Fruit fly (Drosophila melanogaster) whole organism, prepupa: ENCODE results near the gene dl.

ENCODE experiments used
- Blimp-1 ChIP-seq: fragments of 200-800 bp; sonication (Bioruptor generic); optimal IDR thresholded peaks from 3 replicates; lab custom pipeline; 2017; ENCODE audit warnings: missing biosample characterization, missing genetic modification characterization, mild to moderate bottlenecking, moderate library complexity, missing genetic modification reagents
- CG10631 ChIP-seq: fragments of 200-800 bp; sonication (Bioruptor generic); optimal IDR thresholded peaks from 2 replicates; lab custom pipeline; 2016; ENCODE audit warnings: missing biosample characterization, missing genetic modification characterization
- CG11294 ChIP-seq: fragments of 200-800 bp; sonication (Bioruptor generic); IDR thresholded peaks from 2 replicates; pipeline ENCODE4 v1.3.6; 2022; ENCODE audit warnings: missing biosample characterization, missing genetic modification characterization
- CG11762 ChIP-seq: fragments of 200-800 bp; sonication (Bioruptor generic); optimal IDR thresholded peaks from 3 replicates; lab custom pipeline; 2016; ENCODE audit warnings: missing biosample characterization, missing genetic modification characterization; ENCODE audit not compliant: insufficient read depth
- CG11902 ChIP-seq: fragments of 200-800 bp; sonication (Bioruptor generic); optimal IDR thresholded peaks from 3 replicates; lab custom pipeline; 2016; ENCODE audit warnings: missing biosample characterization, missing genetic modification characterization
- CG16779 ChIP-seq: fragments of 200-800 bp; sonication (Bioruptor generic); optimal IDR thresholded peaks from 3 replicates; lab custom pipeline; 2017; ENCODE audit warnings: missing biosample characterization, mild to moderate bottlenecking, missing genetic modification characterization
- CG31627 ChIP-seq: fragments of 200-800 bp; sonication (Bioruptor generic); optimal IDR thresholded peaks from 3 replicates; lab custom pipeline; 2016; ENCODE audit warnings: missing biosample characterization, missing genetic modification characterization
- CG32006 ChIP-seq: fragments of 200-800 bp; sonication (Bioruptor generic); optimal IDR thresholded peaks from 3 replicates; lab custom pipeline; 2017; ENCODE audit warnings: missing biosample characterization, mild to moderate bottlenecking, missing genetic modification characterization
- CG34406 ChIP-seq: fragments of 200-800 bp; sonication (Bioruptor generic); optimal IDR thresholded peaks from 3 replicates; lab custom pipeline; 2016; ENCODE audit warnings: missing biosample characterization, missing genetic modification characterization
- CG3919 ChIP-seq: fragments of 200-800 bp; sonication (Bioruptor generic); optimal IDR thresholded peaks from 3 replicates; lab custom pipeline; 2016; ENCODE audit warnings: missing biosample characterization, missing genetic modification characterization
- CG4318 ChIP-seq: fragments of 200-800 bp; sonication (Bioruptor generic); optimal IDR thresholded peaks from 3 replicates; lab custom pipeline; 2017; ENCODE audit warnings: missing biosample characterization, mild to moderate bottlenecking, missing genetic modification characterization
- CG6276 ChIP-seq: fragments of 200-800 bp; sonication (Bioruptor generic); optimal IDR thresholded peaks from 2 replicates; lab custom pipeline; 2017; ENCODE audit warnings: missing biosample characterization, mild to moderate bottlenecking, missing genetic modification characterization
- CG6792 ChIP-seq: fragments of 200-800 bp; sonication (Bioruptor generic); optimal IDR thresholded peaks from 3 replicates; lab custom pipeline; 2016; ENCODE audit warnings: missing biosample characterization, missing genetic modification characterization
- CG6808 ChIP-seq: fragments of 200-800 bp; sonication (Bioruptor generic); optimal IDR thresholded peaks from 3 replicates; lab custom pipeline; 2017; ENCODE audit warnings: missing biosample characterization, missing genetic modification characterization, mild to moderate bottlenecking, moderate library complexity, missing genetic modification reagents
- CG6854 ChIP-seq: fragments of 200-800 bp; sonication (Bioruptor generic); optimal IDR thresholded peaks from 2 replicates; lab custom pipeline; 2017; ENCODE audit warnings: missing biosample characterization, mild to moderate bottlenecking, missing genetic modification characterization
- CG7368 ChIP-seq: fragments of 200-800 bp; sonication (Bioruptor generic); optimal IDR thresholded peaks from 3 replicates; lab custom pipeline; 2016; ENCODE audit warnings: missing biosample characterization, missing genetic modification characterization
- CG8119 ChIP-seq: fragments of 200-800 bp; sonication (Bioruptor generic); IDR thresholded peaks from 3 replicates; pipeline ENCODE4 v1.3.6; 2022; ENCODE audit warnings: missing biosample characterization, missing genetic modification characterization
- CG8319 ChIP-seq: fragments of 200-800 bp; sonication (Bioruptor generic); optimal IDR thresholded peaks from 3 replicates; lab custom pipeline; 2016; ENCODE audit warnings: missing biosample characterization, missing genetic modification characterization
- CG8632 ChIP-seq: fragments of 200-800 bp; sonication (Bioruptor generic); optimal IDR thresholded peaks from 3 replicates; lab custom pipeline; 2016; ENCODE audit warnings: missing biosample characterization, missing genetic modification characterization
- Eip75B ChIP-seq: fragments of 200-800 bp; sonication (Bioruptor generic); optimal IDR thresholded peaks from 3 replicates; lab custom pipeline; 2016; ENCODE audit warnings: missing biosample characterization, missing genetic modification characterization
- Eip78C ChIP-seq: fragments of 200-800 bp; sonication (Bioruptor generic); peaks from one replicate; lab custom pipeline; 2016; ENCODE audit warnings: missing biosample characterization, missing genetic modification characterization
- Ets21C ChIP-seq: fragments of 200-800 bp; sonication (Bioruptor generic); optimal IDR thresholded peaks from 3 replicates; lab custom pipeline; 2016; ENCODE audit warnings: missing biosample characterization, missing genetic modification characterization
- Gug ChIP-seq: fragments of 200-800 bp; sonication (Bioruptor generic); IDR thresholded peaks from 2 replicates; pipeline ENCODE4 v1.3.6; 2022; ENCODE audit warnings: missing biosample characterization, missing genetic modification characterization
- Hr38 ChIP-seq: sonication (Bioruptor generic); optimal IDR thresholded peaks from 2 replicates; lab custom pipeline; 2016; ENCODE audit warnings: missing biosample characterization, missing genetic modification characterization
- Hr39 ChIP-seq: fragments of 200-800 bp; sonication (Bioruptor generic); optimal IDR thresholded peaks from 2 replicates; lab custom pipeline; 2016; ENCODE audit warnings: missing biosample characterization, missing genetic modification characterization
- Hr4 ChIP-seq: fragments of 200-800 bp; sonication (Bioruptor generic); optimal IDR thresholded peaks from 3 replicates; lab custom pipeline; 2016; ENCODE audit warnings: missing biosample characterization, missing genetic modification characterization
- Lpt ChIP-seq: fragments of 200-800 bp; sonication (Bioruptor generic); optimal IDR thresholded peaks from 3 replicates; lab custom pipeline; 2016; ENCODE audit warnings: missing biosample characterization, missing genetic modification characterization
- Met ChIP-seq: fragments of 200-800 bp; sonication (Bioruptor generic); optimal IDR thresholded peaks from 3 replicates; lab custom pipeline; 2016; ENCODE audit warnings: missing biosample characterization, missing genetic modification characterization
- OdsH ChIP-seq: fragments of 200-800 bp; sonication (Bioruptor generic); optimal IDR thresholded peaks from 3 replicates; lab custom pipeline; 2016; ENCODE audit warnings: missing biosample characterization, missing genetic modification characterization
- Smox ChIP-seq: fragments of 200-800 bp; sonication (Bioruptor generic); optimal IDR thresholded peaks from 3 replicates; lab custom pipeline; 2016; ENCODE audit warnings: missing biosample characterization, missing genetic modification characterization
- Sox102F ChIP-seq: fragments of 200-800 bp; sonication (Bioruptor generic); optimal IDR thresholded peaks from 2 replicates; lab custom pipeline; 2016; ENCODE audit warnings: missing biosample characterization, mild to moderate bottlenecking, missing genetic modification characterization
- Sox14 ChIP-seq: fragments of 200-800 bp; sonication (Bioruptor generic); optimal IDR thresholded peaks from 3 replicates; lab custom pipeline; 2016; ENCODE audit warnings: missing biosample characterization, missing genetic modification characterization
- Sox15 ChIP-seq: fragments of 200-800 bp; sonication (Bioruptor generic); optimal IDR thresholded peaks from 3 replicates; lab custom pipeline; 2016; ENCODE audit warnings: missing biosample characterization, missing genetic modification characterization
- achi ChIP-seq: fragments of 200-800 bp; sonication (Bioruptor generic); optimal IDR thresholded peaks from 3 replicates; lab custom pipeline; 2016; ENCODE audit warnings: missing biosample characterization, missing genetic modification characterization
- acj6 ChIP-seq: fragments of 200-800 bp; sonication (Bioruptor generic); optimal IDR thresholded peaks from 3 replicates; lab custom pipeline; 2016; ENCODE audit warnings: missing biosample characterization, missing genetic modification characterization
- cyc ChIP-seq: fragments of 200-800 bp; sonication (Bioruptor generic); optimal IDR thresholded peaks from 3 replicates; lab custom pipeline; 2016; ENCODE audit warnings: missing biosample characterization, missing genetic modification characterization
- dac ChIP-seq: fragments of 200-800 bp; sonication (Bioruptor generic); optimal IDR thresholded peaks from 2 replicates; lab custom pipeline; 2017; ENCODE audit warnings: missing biosample characterization, mild to moderate bottlenecking, missing genetic modification characterization
- dsx ChIP-seq: fragments of 200-800 bp; optimal IDR thresholded peaks from 3 replicates; lab custom pipeline; 2019; ENCODE audit warnings: missing biosample characterization, mild to moderate bottlenecking, missing genetic modification characterization, moderate library complexity; ENCODE audit not compliant: poor library complexity, severe bottlenecking
- eg ChIP-seq: fragments of 200-800 bp; sonication (Bioruptor generic); IDR thresholded peaks from 3 replicates; pipeline ENCODE4 v1.3.6; 2022; ENCODE audit warnings: missing biosample characterization, missing genetic modification characterization
- esn ChIP-seq: fragments of 200-800 bp; sonication (Bioruptor generic); optimal IDR thresholded peaks from 2 replicates; lab custom pipeline; 2016; ENCODE audit warnings: missing biosample characterization, mild to moderate bottlenecking, missing genetic modification characterization, moderate library complexity
- fd59A ChIP-seq: fragments of 200-800 bp; sonication (Bioruptor generic); optimal IDR thresholded peaks from 2 replicates; lab custom pipeline; 2017; ENCODE audit warnings: missing biosample characterization, mild to moderate bottlenecking, missing genetic modification characterization, missing genetic modification reagents
- fkh ChIP-seq: fragments of 200-800 bp; sonication (Bioruptor generic); optimal IDR thresholded peaks from 3 replicates; lab custom pipeline; 2017; ENCODE audit warnings: missing biosample characterization, mild to moderate bottlenecking, missing genetic modification characterization, moderate library complexity
- lz ChIP-seq: fragments of 200-800 bp; sonication (Bioruptor generic); optimal IDR thresholded peaks from 3 replicates; lab custom pipeline; 2016; ENCODE audit warnings: missing biosample characterization, missing genetic modification characterization
- net ChIP-seq: fragments of 200-800 bp; sonication (Bioruptor generic); optimal IDR thresholded peaks from 3 replicates; lab custom pipeline; 2016; ENCODE audit warnings: missing biosample characterization, missing genetic modification characterization
- pdm3 ChIP-seq: fragments of 200-800 bp; sonication (Bioruptor generic); optimal IDR thresholded peaks from 3 replicates; lab custom pipeline; 2016; ENCODE audit warnings: missing biosample characterization, missing genetic modification characterization
- salr ChIP-seq, 2 experiments: fragments of 200-800 bp; sonication (Bioruptor generic); optimal IDR thresholded peaks; 3 replicates each; lab custom pipeline; 2016 to 2018; ENCODE audit warnings: missing biosample characterization in 2 of 2, missing genetic modification characterization in 2 of 2, mild to moderate bottlenecking in 1 of 2
- spab ChIP-seq: fragments of 200-800 bp; sonication (Bioruptor generic); optimal IDR thresholded peaks from 2 replicates; lab custom pipeline; 2017; ENCODE audit warnings: missing biosample characterization, mild to moderate bottlenecking, missing genetic modification characterization, missing genetic modification reagents
- ss ChIP-seq, 2 experiments: fragments of 200-800 bp; sonication (Bioruptor generic); optimal IDR thresholded peaks; 2 replicates in 1 of 2; 3 replicates in 1 of 2; lab custom pipeline; 2017 to 2018; ENCODE audit warnings: mild to moderate bottlenecking in 2 of 2, missing biosample characterization in 2 of 2, missing genetic modification characterization in 2 of 2, moderate library complexity in 1 of 2
- topi ChIP-seq: fragments of 200-800 bp; sonication (Bioruptor generic); optimal IDR thresholded peaks from 3 replicates; lab custom pipeline; 2016; ENCODE audit warnings: missing biosample characterization, missing genetic modification characterization
- vri ChIP-seq: fragments of 200-800 bp; sonication (Bioruptor generic); optimal IDR thresholded peaks from 3 replicates; lab custom pipeline; 2016; ENCODE audit warnings: missing biosample characterization, mild to moderate bottlenecking, missing genetic modification characterization

The dl gene

DNA sequence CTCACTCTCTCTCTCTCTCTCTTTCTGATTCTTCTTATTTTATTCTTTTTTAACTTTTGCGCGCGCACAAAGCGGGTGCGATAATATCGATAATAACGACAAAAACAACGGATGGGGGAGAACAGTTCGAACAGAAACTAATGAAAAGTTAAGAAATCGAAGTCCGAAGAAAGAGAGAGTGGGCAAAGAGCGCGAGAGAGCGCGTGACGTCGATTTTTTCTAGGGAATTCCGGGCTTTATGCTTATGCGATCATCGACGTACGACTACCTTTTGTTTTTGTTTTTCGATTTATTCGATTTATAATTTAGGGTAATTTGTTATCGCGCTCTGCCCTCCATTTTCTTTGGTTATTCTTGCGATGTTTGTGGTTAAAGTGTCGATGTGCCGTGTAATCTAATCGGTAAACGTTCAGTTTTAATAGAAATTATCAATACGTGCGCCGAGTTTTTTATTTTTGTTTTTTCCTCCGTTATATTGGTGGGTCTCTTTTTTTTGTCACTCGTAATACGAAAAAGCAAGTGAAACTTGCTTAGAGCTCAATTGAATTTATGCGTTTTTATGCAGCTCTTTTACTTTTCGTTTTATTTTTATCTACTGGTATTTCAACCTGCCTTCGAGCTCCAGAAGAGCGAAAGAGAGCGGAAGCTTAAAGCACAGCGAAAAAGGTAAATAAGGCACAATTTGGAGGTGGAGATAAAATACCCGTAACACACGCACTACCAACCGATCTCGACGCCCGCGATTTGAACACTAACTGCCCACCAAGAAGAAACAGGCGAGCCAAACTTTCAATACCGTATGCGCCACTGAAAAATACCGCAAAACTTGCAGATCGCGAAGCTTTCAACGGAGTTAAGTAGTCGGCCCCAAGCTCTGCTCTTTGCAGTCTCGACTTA, at the start of gene dl:
Gene dl, minus strand, starts transcription at position 757 of the 897 bp plus-strand sequence.
- TF ChIP-seq lz (GFP tag; lab: Kevin White, UChicago) (peak; percentile 2), Hr39 (GFP tag; lab: Kevin White, UChicago) (peak; percentile 35), Sox14 (GFP tag; lab: Kevin White, UChicago) (peak; percentile 50), CG31627 (GFP tag; lab: Kevin White, UChicago) (no peak), Met (peak; percentile 51), CG10631 (peak; percentile 36), Hr4 (peak; percentile 78), fkh (GFP tag; lab: Kevin White, UChicago) (peak; percentile 80), CG6276 (GFP tag; lab: Kevin White, UChicago) (peak; percentile 75), CG11902 (no peak), CG32006 (GFP tag; lab: Kevin White, UChicago) (peak; percentile 91), CG8119 (peak; percentile 81), ss (GFP tag; optimal IDR thresholded peaks at IDR 0.05; lab: Kevin White, UChicago) (peak in 1 of 2 experiments; percentile 58), CG8632 (GFP tag; lab: Kevin White, UChicago) (peak; percentile 11), CG7368 (GFP tag; lab: Kevin White, UChicago) (peak; percentile 12), achi (GFP tag; lab: Kevin White, UChicago) (peak; percentile 25), Eip78C (GFP tag; lab: Kevin White, UChicago) (peak; percentile 89), CG4318 (peak; percentile 65), CG11294 (GFP tag; lab: Robert Waterston, UW) (peak; percentile 41; the same call in 1 of the 2 replicates), Lpt (GFP tag; lab: Kevin White, UChicago) (peak; percentile 53), CG6808 (GFP tag; lab: Kevin White, UChicago) (peak; percentile 46), CG8319 (GFP tag; lab: Kevin White, UChicago) (no peak), fd59A (GFP tag; lab: Kevin White, UChicago) (no peak), CG11762 (peak; percentile 33), Blimp-1 (GFP tag; lab: Kevin White, UChicago) (peak; percentile 9), CG34406 (GFP tag; lab: Kevin White, UChicago) (peak; percentile 38), dac (GFP tag; lab: Kevin White, UChicago) (peak; percentile 68), Ets21C (GFP tag; lab: Kevin White, UChicago) (no peak), vri (GFP tag; lab: Kevin White, UChicago) (peak; percentile 72), esn (GFP tag; lab: Kevin White, UChicago) (peak; percentile 36), Hr38 (no peak), Sox102F (GFP tag; lab: Kevin White, UChicago) (peak; percentile 9), CG6792 (peak; percentile 34), salr (GFP tag; optimal IDR thresholded peaks at IDR 0.05; lab: Kevin White, UChicago) (peak in 1 of 2 experiments; percentile 79), CG16779 (tag; lab: Kevin White, UChicago) (no peak), Eip75B (peak; percentile 45), eg (peak; percentile 67; the same call in 2 of the 3 replicates), pdm3 (GFP tag; lab: Kevin White, UChicago) (peak; percentile 76), Sox15 (GFP tag; lab: Kevin White, UChicago) (peak; percentile 20), Gug (GFP tag; lab: Robert Waterston, UW) (no peak), Smox (peak; percentile 49), acj6 (peak; percentile 36), dsx (peak; percentile 4), CG3919 (GFP tag; lab: Kevin White, UChicago) (peak; percentile 43), spab (GFP tag; lab: Kevin White, UChicago) (peak; percentile 42), CG6854 (GFP tag; lab: Kevin White, UChicago) (no peak), cyc (GFP tag; lab: Kevin White, UChicago) (peak; percentile 37), OdsH (peak; percentile 67), topi (GFP tag; lab: Kevin White, UChicago) (peak; percentile 28), net (GFP tag; lab: Kevin White, UChicago) (peak; percentile 65)
